Fruit fly (Drosophila melanogaster) whole organism, embryonic: ENCODE results near the gene CG13978.
A peak's percentile ranks its signal among the peaks of the same experiment; 100 is the strongest.

ENCODE experiments used
- Ada2b ChIP-seq: fragments of 200-800 bp; sonication (Bioruptor generic); IDR thresholded peaks from 2 replicates; pipeline ENCODE4 v1.3.6; 2022; ENCODE audit warnings: missing biosample characterization, missing genetic modification characterization
- Atf-2 ChIP-seq: fragments of 200-800 bp; sonication (Bioruptor generic); optimal IDR thresholded peaks from 2 replicates; lab custom pipeline; 2016; ENCODE audit warnings: missing biosample characterization, missing genetic modification characterization
- B-H2 ChIP-seq: fragments of 200-800 bp; sonication (Bioruptor generic); optimal IDR thresholded peaks from 2 replicates; lab custom pipeline; 2018; ENCODE audit warnings: missing biosample characterization, mild to moderate bottlenecking, missing genetic modification characterization
- C15 ChIP-seq: fragments of 200-800 bp; sonication (Bioruptor generic); IDR thresholded peaks from 3 replicates; pipeline ENCODE4 v1.3.6; 2022; ENCODE audit warnings: missing biosample characterization, missing genetic modification characterization
- CG10274 ChIP-seq: fragments of 200-800 bp; sonication (Bioruptor generic); optimal IDR thresholded peaks from 3 replicates; lab custom pipeline; 2017; ENCODE audit warnings: missing biosample characterization, mild to moderate bottlenecking, missing genetic modification characterization
- CG1233 ChIP-seq: fragments of 200-800 bp; sonication (Bioruptor generic); optimal IDR thresholded peaks from 4 replicates; lab custom pipeline; 2018; ENCODE audit warnings: missing biosample characterization, mild to moderate bottlenecking, missing genetic modification characterization
- CG14965 ChIP-seq: fragments of 200-800 bp; sonication (Bioruptor generic); optimal IDR thresholded peaks from 2 replicates; lab custom pipeline; 2016; ENCODE audit warnings: missing biosample characterization, missing genetic modification characterization, borderline replicate concordance
- CG17361 ChIP-seq: fragments of 200-800 bp; sonication (Bioruptor generic); IDR thresholded peaks from 3 replicates; pipeline ENCODE4 v1.3.6; 2022; ENCODE audit warnings: missing biosample characterization, missing genetic modification characterization
- CG17802 ChIP-seq: fragments of 200-800 bp; sonication (Bioruptor generic); optimal IDR thresholded peaks from 2 replicates; lab custom pipeline; 2018; ENCODE audit warnings: missing biosample characterization, mild to moderate bottlenecking, missing genetic modification characterization, moderate library complexity
- CG3838 ChIP-seq: fragments of 200-800 bp; sonication (Bioruptor generic); optimal IDR thresholded peaks from 3 replicates; lab custom pipeline; 2016; ENCODE audit warnings: missing biosample characterization, missing genetic modification characterization
- CG7786 ChIP-seq: fragments of 200-800 bp; sonication (Bioruptor generic); optimal IDR thresholded peaks from 2 replicates; lab custom pipeline; 2016; ENCODE audit warnings: missing biosample characterization, missing genetic modification characterization
- CG7839 ChIP-seq: fragments of 200-800 bp; sonication (Bioruptor generic); optimal IDR thresholded peaks from 3 replicates; lab custom pipeline; 2018; ENCODE audit warnings: missing biosample characterization, mild to moderate bottlenecking, missing genetic modification characterization, moderate library complexity
- CG7987 ChIP-seq: fragments of 200-800 bp; sonication (Bioruptor generic); optimal IDR thresholded peaks from 2 replicates; lab custom pipeline; 2018; ENCODE audit warnings: missing biosample characterization, mild to moderate bottlenecking, missing genetic modification characterization, moderate library complexity
- CG8281 ChIP-seq: fragments of 200-800 bp; sonication (Bioruptor generic); optimal IDR thresholded peaks from 2 replicates; lab custom pipeline; 2018; ENCODE audit warnings: missing biosample characterization, mild to moderate bottlenecking, missing genetic modification characterization, moderate library complexity
- CG8359 ChIP-seq: fragments of 200-800 bp; sonication (Bioruptor generic); optimal IDR thresholded peaks from 2 replicates; lab custom pipeline; 2017; ENCODE audit warnings: missing biosample characterization, mild to moderate bottlenecking, missing genetic modification characterization, borderline replicate concordance
- CG9932 ChIP-seq: fragments of 200-800 bp; sonication (Bioruptor generic); IDR thresholded peaks from 2 replicates; pipeline ENCODE4 v1.3.6; 2022; ENCODE audit warnings: missing biosample characterization, missing genetic modification characterization
- Ets65A ChIP-seq: fragments of 200-800 bp; sonication (Bioruptor generic); peaks from one replicate; lab custom pipeline; 2016; ENCODE audit warnings: missing biosample characterization, missing genetic modification characterization
- Hmr ChIP-seq: fragments of 200-800 bp; sonication (Bioruptor generic); optimal IDR thresholded peaks from 3 replicates; lab custom pipeline; 2017; ENCODE audit warnings: mild to moderate bottlenecking, missing biosample characterization, missing genetic modification reagents, missing genetic modification characterization
- Lhr ChIP-seq: fragments of 200-800 bp; sonication (Bioruptor generic); optimal IDR thresholded peaks from 3 replicates; lab custom pipeline; 2017; ENCODE audit warnings: mild to moderate bottlenecking, missing biosample characterization, missing genetic modification reagents, missing genetic modification characterization
- Nf-YC ChIP-seq: fragments of 200-800 bp; optimal IDR thresholded peaks from 3 replicates; lab custom pipeline; 2019; ENCODE audit warnings: missing biosample characterization, mild to moderate bottlenecking, missing genetic modification characterization, moderate library complexity
- Oli ChIP-seq: fragments of 200-800 bp; sonication (Bioruptor generic); optimal IDR thresholded peaks from 2 replicates; lab custom pipeline; 2018; ENCODE audit warnings: missing biosample characterization, mild to moderate bottlenecking, missing genetic modification characterization, moderate library complexity
- Rfx ChIP-seq: fragments of 200-800 bp; sonication (Bioruptor generic); IDR thresholded peaks from 2 replicates; pipeline ENCODE4 v1.3.6; 2022; ENCODE audit warnings: missing biosample characterization, missing genetic modification characterization
- Tbp ChIP-seq: fragments of >200 bp; optimal IDR thresholded peaks from 2 replicates; lab custom pipeline; 2018; ENCODE audit warnings: missing biosample characterization, missing genetic modification characterization
- bcd ChIP-seq: fragments of 200-800 bp; sonication (Bioruptor generic); optimal IDR thresholded peaks from 2 replicates; lab custom pipeline; 2017; ENCODE audit warnings: missing biosample characterization, mild to moderate bottlenecking, missing genetic modification characterization
- bsh ChIP-seq, 2 experiments: fragments of 200-800 bp; sonication (Bioruptor generic); optimal IDR thresholded peaks; 2 replicates each; lab custom pipeline; 2017 to 2018; ENCODE audit warnings: mild to moderate bottlenecking in 2 of 2, missing biosample characterization in 2 of 2, missing genetic modification characterization in 2 of 2, moderate library complexity in 1 of 2
- btn ChIP-seq: fragments of 200-800 bp; sonication (Bioruptor generic); optimal IDR thresholded peaks from 2 replicates; lab custom pipeline; 2016; ENCODE audit warnings: missing biosample characterization, missing genetic modification characterization
- caup ChIP-seq: fragments of 200-800 bp; sonication (Bioruptor generic); optimal IDR thresholded peaks from 3 replicates; lab custom pipeline; 2017; ENCODE audit warnings: missing biosample characterization, mild to moderate bottlenecking, missing genetic modification characterization, moderate library complexity; ENCODE audit not compliant: severe bottlenecking
- dm ChIP-seq: fragments of 200-800 bp; sonication (Bioruptor generic); optimal IDR thresholded peaks from 3 replicates; lab custom pipeline; 2016; ENCODE audit warnings: missing biosample characterization, missing genetic modification characterization
- dpn ChIP-seq, 2 experiments: fragments of 200-800 bp; sonication (Bioruptor generic); optimal IDR thresholded peaks; 3 replicates each; lab custom pipeline; 2016; ENCODE audit warnings: missing biosample characterization in 2 of 2, missing genetic modification characterization in 2 of 2
- lab ChIP-seq: fragments of 200-800 bp; sonication (Bioruptor generic); optimal IDR thresholded peaks from 3 replicates; lab custom pipeline; 2017; ENCODE audit warnings: missing biosample characterization, missing genetic modification characterization, mild to moderate bottlenecking, moderate library complexity, missing genetic modification reagents
- lola ChIP-seq, 3 experiments: fragments of >200 bp in 2 of 3; fragments of 200-800 bp in 1 of 3; sonication (Bioruptor generic) in 1 of 3; optimal IDR thresholded peaks; 2 replicates each; lab custom pipeline; 2017 to 2019; ENCODE audit warnings: missing biosample characterization in 3 of 3, missing genetic modification characterization in 3 of 3, mild to moderate bottlenecking in 1 of 3, moderate library complexity in 1 of 3
- mirr ChIP-seq: fragments of 200-800 bp; sonication (Bioruptor generic); optimal IDR thresholded peaks from 3 replicates; lab custom pipeline; 2018; ENCODE audit warnings: missing biosample characterization, mild to moderate bottlenecking, missing genetic modification characterization
- oc ChIP-seq: fragments of 200-800 bp; sonication (Bioruptor generic); optimal IDR thresholded peaks from 2 replicates; lab custom pipeline; 2018; ENCODE audit warnings: missing biosample characterization, mild to moderate bottlenecking, missing genetic modification characterization, moderate library complexity
- pzg ChIP-seq: fragments of 200-800 bp; sonication (Bioruptor generic); optimal IDR thresholded peaks from 3 replicates; lab custom pipeline; 2018; ENCODE audit warnings: missing biosample characterization, mild to moderate bottlenecking, missing genetic modification characterization, moderate library complexity
- sens ChIP-seq: fragments of 200-800 bp; sonication (Bioruptor generic); peaks from one replicate; lab custom pipeline; 2016; ENCODE audit warnings: missing biosample characterization, missing genetic modification characterization
- slp2 ChIP-seq: fragments of 200-800 bp; sonication (Bioruptor generic); optimal IDR thresholded peaks from 2 replicates; lab custom pipeline; 2016; ENCODE audit warnings: missing biosample characterization, missing genetic modification characterization
- tio ChIP-seq: fragments of 200-800 bp; sonication (Bioruptor generic); optimal IDR thresholded peaks from 2 replicates; lab custom pipeline; 2017; ENCODE audit warnings: missing biosample characterization, missing genetic modification characterization, inconsistent platforms
- tll ChIP-seq, 2 experiments: fragments of 200-800 bp in 1 of 2; fragments of >200 bp in 1 of 2; sonication (Bioruptor generic) in 1 of 2; optimal IDR thresholded peaks; 2 replicates each; lab custom pipeline; 2017 to 2019; ENCODE audit warnings: missing biosample characterization in 2 of 2, missing genetic modification characterization in 2 of 2, mild to moderate bottlenecking in 1 of 2, moderate library complexity in 1 of 2
- toy ChIP-seq: fragments of 200-800 bp; sonication (Bioruptor generic); IDR thresholded peaks from 2 replicates; pipeline ENCODE4 v1.3.6; 2022; ENCODE audit warnings: missing biosample characterization, missing genetic modification characterization
- wek ChIP-seq: fragments of 200-800 bp; sonication (Bioruptor generic); optimal IDR thresholded peaks from 3 replicates; lab custom pipeline; 2018; ENCODE audit warnings: missing biosample characterization, mild to moderate bottlenecking, missing genetic modification characterization, moderate library complexity
- yki ChIP-seq: fragments of >200 bp; optimal IDR thresholded peaks from 3 replicates; lab custom pipeline; 2018

CG13978 gene

DNA sequence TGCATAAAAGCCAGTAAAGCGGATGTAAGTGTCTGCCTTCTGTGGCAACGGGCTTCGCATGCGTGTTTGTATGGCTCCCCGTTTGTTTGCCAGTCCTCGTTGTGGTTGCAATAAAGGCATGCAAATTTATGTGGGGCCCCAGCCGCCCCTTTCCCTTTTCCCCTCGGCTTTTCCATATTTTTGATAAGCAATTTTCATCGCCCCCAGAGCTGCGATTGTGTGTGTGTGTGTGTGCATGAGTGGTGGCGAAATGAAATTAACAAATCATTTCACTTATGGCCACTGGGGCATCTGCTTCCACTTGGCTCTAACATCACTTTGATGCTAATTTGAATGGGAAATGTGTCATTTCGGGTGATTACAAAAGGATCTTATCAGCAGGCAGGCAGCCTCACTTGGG, 23.6 kb downstream of the CG13978 start, which contains the start of gene Gr98a:
Gene Gr98a, plus strand, starts transcription at position 301 of the 400 bp plus-strand sequence.
- no peak for TF ChIP-seq Ada2b (GFP tag; lab: Robert Waterston, UW)
- no peak for TF ChIP-seq bsh (GFP tag; optimal IDR thresholded peaks at IDR 0.05; lab: Kevin White, UChicago)
- no peak for TF ChIP-seq Tbp (GFP tag; lab: Kevin White, UChicago)
- TF ChIP-seq toy, result no peak
- no peak for TF ChIP-seq oc
- TF ChIP-seq tll (GFP tag; optimal IDR thresholded peaks at IDR 0.05; lab: Kevin White, UChicago), result no peak
- no peak for TF ChIP-seq wek (GFP tag; lab: Kevin White, UChicago)
- TF ChIP-seq CG14965 (GFP tag; lab: Kevin White, UChicago), result no peak
- no peak for TF ChIP-seq CG9932 (GFP tag; lab: Robert Waterston, UW)
- no peak for TF ChIP-seq lola (GFP tag; optimal IDR thresholded peaks at IDR 0.05; lab: Kevin White, UChicago)
- no peak for TF ChIP-seq caup
- no peak for TF ChIP-seq dpn (GFP tag; optimal IDR thresholded peaks at IDR 0.05; lab: Kevin White, UChicago)
- no peak for TF ChIP-seq tio
- TF ChIP-seq CG3838 (GFP tag; lab: Kevin White, UChicago), result no peak
- no peak for TF ChIP-seq CG10274

- TF ChIP-seq btn (GFP tag; lab: Kevin White, UChicago) (no peak), Ets65A (peak; percentile 90), yki (lab: Kevin White, UChicago) (no peak), bcd (GFP tag; lab: Kevin White, UChicago) (no peak), CG1233 (GFP tag; lab: Kevin White, UChicago) (no peak), B-H2 (no peak)
Observed at dm6 chr3R:27497616-27498015, 33.6 kb downstream of the CG13978 start.

dm6 chr3R:27501938-27502337, 37.9 kb downstream of the CG13978 start, which contains the start of gene CG43139:
TSS of gene CG43139 (minus strand) at chr3R:27502025.
- TF ChIP-seq Hmr (GFP tag; lab: Kevin White, UChicago), result peak; percentile 18
- 0 out of 2 replicates have a peak, but pooled peaks have one; percentile 14 for TF ChIP-seq Rfx (GFP tag; lab: Robert Waterston, UW)
- no peak for TF ChIP-seq mirr (GFP tag; lab: Kevin White, UChicago)
- peak; percentile 7 for TF ChIP-seq lab (GFP tag; lab: Kevin White, UChicago)
- TF ChIP-seq Lhr (GFP tag; lab: Kevin White, UChicago), result no peak
- TF ChIP-seq sens (GFP tag; lab: Kevin White, UChicago), result no peak

DNA sequence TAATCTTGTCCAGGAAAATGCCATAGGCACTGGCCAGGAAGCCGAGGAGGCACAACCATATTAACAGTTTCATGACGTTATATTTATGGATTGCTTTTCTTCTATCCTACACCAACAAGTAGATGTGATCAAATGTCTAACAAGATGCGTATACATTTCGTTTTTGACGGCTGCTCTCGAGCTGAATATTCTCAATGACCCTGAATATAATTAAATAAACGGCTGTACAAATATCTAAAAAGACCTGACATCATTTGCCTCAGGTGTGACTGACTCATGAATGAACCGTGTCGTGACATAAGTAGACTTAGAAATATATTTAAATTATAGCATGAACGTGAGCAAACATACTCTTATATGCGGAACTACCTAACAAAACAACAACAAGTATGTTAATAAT, 38.9 kb downstream of the CG13978 start, which contains the start of gene CG5402:
Gene CG5402, minus strand, starts transcription at position 101 of the 400 bp plus-strand sequence.
- no peak for TF ChIP-seq pzg (GFP tag; lab: Kevin White, UChicago)
- no peak for TF ChIP-seq CG8359
- no peak for TF ChIP-seq CG7839 (tag; lab: Kevin White, UChicago)
- no peak for TF ChIP-seq CG17802 (tag; lab: Kevin White, UChicago)
- no peak for TF ChIP-seq CG7987
- TF ChIP-seq dm (GFP tag; lab: Kevin White, UChicago), result no peak
- TF ChIP-seq CG8281 (tag; lab: Kevin White, UChicago), result no peak
- no peak for TF ChIP-seq C15 (GFP tag; lab: Robert Waterston, UW)
- TF ChIP-seq slp2 (GFP tag; lab: Kevin White, UChicago), result no peak
- TF ChIP-seq Atf-2 (GFP tag; lab: Kevin White, UChicago), result no peak
- no peak for TF ChIP-seq CG17361 (GFP tag; lab: Robert Waterston, UW)
- no peak for TF ChIP-seq Oli (tag; lab: Kevin White, UChicago)
- no peak for TF ChIP-seq CG7786 (GFP tag; lab: Kevin White, UChicago)
- TF ChIP-seq Nf-YC (tag; lab: Kevin White, UChicago), result no peak
